Worm (Caenorhabditis elegans): Measurements from ENCODE around the gene nlp-2.

nlp-2 gene

ce11 chrX:2344666-2345065 lies at the start of gene nlp-2:
Gene nlp-2, minus strand, starts transcription at chrX:2344766.
- TF ChIP-seq ceh-34 (tag; optimal IDR thresholded peaks at IDR 0.05), result no peak
- no peak for TF ChIP-seq hlh-30 (tag; optimal IDR thresholded peaks at IDR 0.05; ENCODE audit: insufficient read depth)
- TF ChIP-seq che-1 (tag; optimal IDR thresholded peaks at IDR 0.05), result no peak
- TF ChIP-seq sdc-2 (tag; optimal IDR thresholded peaks at IDR 0.05), result no peak
- no peak for TF ChIP-seq ceh-24 (tag; optimal IDR thresholded peaks at IDR 0.05)

DNA sequence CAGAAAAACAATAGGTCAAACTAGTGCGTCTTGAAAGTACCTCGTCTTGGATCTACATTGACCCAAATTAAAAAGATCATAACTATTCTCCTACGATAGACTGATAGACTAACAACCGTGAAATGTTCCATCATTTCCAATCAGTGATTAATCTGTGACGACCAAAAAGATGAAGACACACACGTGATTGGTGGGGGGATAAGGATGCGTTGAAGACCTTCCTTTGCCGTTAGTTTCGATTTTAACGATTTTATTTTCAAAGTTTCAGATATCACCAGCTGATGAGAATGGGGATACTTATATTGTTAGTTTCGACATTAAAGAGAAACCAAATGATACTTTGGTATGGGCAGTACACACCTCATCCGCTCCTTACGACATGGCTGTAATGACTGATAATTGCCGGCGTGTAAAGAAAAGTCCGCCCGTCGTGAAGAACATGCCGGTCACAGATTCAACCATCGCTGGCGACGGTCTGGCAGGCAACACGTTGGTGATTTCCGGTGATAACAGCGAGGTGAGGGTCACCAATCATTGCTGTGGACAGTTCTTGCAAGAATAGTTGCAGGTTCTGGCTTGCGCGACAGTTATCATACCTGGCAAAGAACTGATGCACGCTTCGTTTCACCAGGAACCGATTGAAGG lies 42.5 kb upstream of the nlp-2 start:
- TF ChIP-seq mec-3 (tag; optimal IDR thresholded peaks at IDR 0.05; ENCODE audit: borderline replicate concordance), result no peak
- TF ChIP-seq fkh-10 (GFP tag; optimal IDR thresholded peaks at IDR 0.05), result no peak
- TF ChIP-seq sox-2 (GFP tag; IDR thresholded peaks at IDR 0.05), result no peak
- no peak for TF ChIP-seq Y22D7AL.16 (tag; optimal IDR thresholded peaks at IDR 0.05)
- TF ChIP-seq ama-1 (optimal IDR thresholded peaks at IDR 0.05), result no peak
- no peak for TF ChIP-seq pha-2 (tag; optimal IDR thresholded peaks at IDR 0.05)
- TF ChIP-seq nhr-11 (tag; optimal IDR thresholded peaks at IDR 0.05), result no peak
- no peak for TF ChIP-seq npax-4 (tag; optimal IDR thresholded peaks at IDR 0.05)
- no peak for TF ChIP-seq ceh-19 (GFP tag; optimal IDR thresholded peaks at IDR 0.05)
- TF ChIP-seq hlh-6 (tag; optimal IDR thresholded peaks at IDR 0.05), result no peak
- no peak for TF ChIP-seq dmd-4 (tag; optimal IDR thresholded peaks at IDR 0.05; ENCODE audit: borderline replicate concordance)
- no peak for TF ChIP-seq pha-4 (tag; optimal IDR thresholded peaks at IDR 0.05)
- no peak for TF ChIP-seq hlh-8 (tag; optimal IDR thresholded peaks at IDR 0.05)
- TF ChIP-seq tbx-2 (tag; optimal IDR thresholded peaks at IDR 0.05), result no peak
- no peak for TF ChIP-seq unc-86 (tag; optimal IDR thresholded peaks at IDR 0.05)
- no peak for TF ChIP-seq gmeb-2 (tag; optimal IDR thresholded peaks at IDR 0.05)
- no peak for TF ChIP-seq syd-9 (tag; optimal IDR thresholded peaks at IDR 0.05)
- no peak for TF ChIP-seq elt-2 (tag; optimal IDR thresholded peaks at IDR 0.05)
- no peak for TF ChIP-seq ceh-48 (tag; optimal IDR thresholded peaks at IDR 0.05)
- TF ChIP-seq hlh-30 (tag; optimal IDR thresholded peaks at IDR 0.05; ENCODE audit: insufficient read depth), result no peak

DNA sequence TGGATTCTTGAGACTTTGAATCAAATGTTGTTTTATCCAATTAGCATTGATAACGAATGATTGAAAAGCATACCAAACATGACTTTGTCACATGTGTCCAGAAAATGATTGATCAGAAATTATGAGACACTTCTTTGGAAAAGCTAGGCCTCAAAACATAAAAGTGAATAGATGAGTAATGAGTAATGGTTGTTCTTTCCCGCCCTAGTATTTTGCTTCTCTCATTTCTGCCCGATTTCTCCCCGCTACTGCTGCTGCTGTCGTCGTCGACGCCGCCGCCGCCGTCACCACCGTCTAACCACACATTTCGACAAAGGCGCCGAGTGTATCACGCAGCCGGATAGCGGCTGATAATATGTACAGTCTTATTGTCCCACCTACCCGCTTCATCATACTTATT lies 40.9 kb upstream of the nlp-2 start, which contains the start of gene F47G3.1:
Gene F47G3.1, plus strand, starts transcription at position 301 of the 400 bp plus-strand sequence.
- TF ChIP-seq hlh-6 (tag; optimal IDR thresholded peaks at IDR 0.05) (no peak), tbx-2 (tag; optimal IDR thresholded peaks at IDR 0.05) (no peak), ceh-48 (tag; optimal IDR thresholded peaks at IDR 0.05) (no peak), dve-1 (tag; optimal IDR thresholded peaks at IDR 0.05) (no peak), C08G9.2 (tag; optimal IDR thresholded peaks at IDR 0.05) (no peak)

- TF ChIP-seq hlh-13 (GFP tag; optimal IDR thresholded peaks at IDR 0.05) (no peak), sdc-2 (tag; optimal IDR thresholded peaks at IDR 0.05) (peak; percentile 2), ceh-31 (tag; optimal IDR thresholded peaks at IDR 0.05) (peak; percentile 26)
These were observed 37.7 kb upstream of the nlp-2 start for ce11 chrX:2382227-2382626.

DNA sequence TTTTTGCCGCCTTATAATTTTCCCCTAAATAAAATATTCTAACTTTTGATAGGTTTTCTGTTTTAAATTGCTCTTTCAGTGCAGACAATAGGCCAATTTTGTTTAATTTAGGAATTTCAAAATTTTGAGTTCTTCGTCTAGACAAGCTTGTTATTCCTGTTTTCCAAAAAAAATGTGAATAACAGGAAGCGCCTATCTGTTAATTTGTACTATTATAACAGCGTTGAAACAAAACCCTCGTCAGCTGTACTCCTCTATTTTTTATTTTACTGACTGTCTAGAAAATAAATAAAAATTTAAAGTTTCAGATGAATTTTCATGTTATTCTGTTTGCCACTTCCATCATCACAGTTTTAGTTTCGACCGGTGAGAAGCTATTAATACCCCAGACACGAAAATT lies 36.7 kb upstream of the nlp-2 start, which contains the start of gene F47G3.4:
Gene F47G3.4, plus strand, starts transcription at position 301 of the 400 bp plus-strand sequence.
- TF ChIP-seq odd-2 (tag; optimal IDR thresholded peaks at IDR 0.05), result no peak
- TF ChIP-seq zip-5 (tag; optimal IDR thresholded peaks at IDR 0.05), result no peak
- TF ChIP-seq nhr-11 (tag; optimal IDR thresholded peaks at IDR 0.05), result no peak
- no peak for TF ChIP-seq unc-3 (GFP tag; conservative IDR thresholded peaks at IDR 0.05)
- TF ChIP-seq unc-3 (tag; optimal IDR thresholded peaks at IDR 0.05), result no peak
- no peak for TF ChIP-seq K02D7.2 (tag; optimal IDR thresholded peaks at IDR 0.05)
- no peak for TF ChIP-seq hlh-15 (tag; optimal IDR thresholded peaks at IDR 0.05)
- no peak for TF ChIP-seq ceh-30 (tag; optimal IDR thresholded peaks at IDR 0.05)
- no peak for TF ChIP-seq ttx-3 (tag; optimal IDR thresholded peaks at IDR 0.05)
- no peak for TF ChIP-seq nfya-1 (tag; optimal IDR thresholded peaks at IDR 0.05)
- TF ChIP-seq dmd-4 (tag; optimal IDR thresholded peaks at IDR 0.05; ENCODE audit: borderline replicate concordance), result no peak
- TF ChIP-seq Y22D7AL.16 (tag; optimal IDR thresholded peaks at IDR 0.05), result no peak

Measured in whole organism, late embryonic.